Fruit fly (Drosophila melanogaster) whole organism, embryonic: ENCODE measurements around the gene Surf1.

ENCODE experiments used
- Asciz ChIP-seq: fragments of 200-800 bp; sonication (Bioruptor generic); optimal IDR thresholded peaks from 2 replicates; lab custom pipeline; 2017; ENCODE audit warnings: missing biosample characterization, mild to moderate bottlenecking, missing genetic modification characterization, missing genetic modification reagents
- CG10147 ChIP-seq: fragments of 200-800 bp; sonication (Bioruptor generic); optimal IDR thresholded peaks from 2 replicates; lab custom pipeline; 2019; ENCODE audit warnings: missing biosample characterization, mild to moderate bottlenecking, missing genetic modification characterization, moderate library complexity
- CG10209 ChIP-seq: fragments of 200-800 bp; sonication (Bioruptor generic); optimal IDR thresholded peaks from 3 replicates; lab custom pipeline; 2017; ENCODE audit warnings: missing biosample characterization, mild to moderate bottlenecking, missing genetic modification characterization, missing genetic modification reagents
- CG11093 ChIP-seq: fragments of 200-800 bp; sonication (Bioruptor generic); IDR thresholded peaks from 3 replicates; pipeline ENCODE4 v1.3.6; 2022; ENCODE audit warnings: missing biosample characterization, missing genetic modification characterization
- CG12236 ChIP-seq: fragments of 200-800 bp; sonication (Bioruptor generic); optimal IDR thresholded peaks from 2 replicates; lab custom pipeline; 2016; ENCODE audit warnings: missing biosample characterization, missing genetic modification characterization
- CG12391 ChIP-seq: fragments of 200-800 bp; sonication (Bioruptor generic); optimal IDR thresholded peaks from 3 replicates; lab custom pipeline; 2018; ENCODE audit warnings: missing biosample characterization, mild to moderate bottlenecking, missing genetic modification characterization, moderate library complexity
- CG14014 ChIP-seq: fragments of 200-800 bp; sonication (Bioruptor generic); IDR thresholded peaks from 2 replicates; pipeline ENCODE4 v1.3.6; 2022; ENCODE audit warnings: missing biosample characterization, missing genetic modification characterization
- CG14667 ChIP-seq: fragments of 200-800 bp; sonication (Bioruptor generic); IDR thresholded peaks from 2 replicates; pipeline ENCODE4 v1.3.6; 2022; ENCODE audit warnings: missing biosample characterization, missing genetic modification characterization
- CG15269 ChIP-seq: fragments of 200-800 bp; sonication (Bioruptor generic); optimal IDR thresholded peaks from 2 replicates; lab custom pipeline; 2018; ENCODE audit warnings: missing biosample characterization, mild to moderate bottlenecking, missing genetic modification characterization, moderate library complexity
- CG1529 ChIP-seq: fragments of 200-800 bp; sonication (Bioruptor generic); optimal IDR thresholded peaks from 3 replicates; lab custom pipeline; 2018; ENCODE audit warnings: missing biosample characterization, missing genetic modification characterization
- CG15514 ChIP-seq: fragments of 200-800 bp; sonication (Bioruptor generic); optimal IDR thresholded peaks from 3 replicates; lab custom pipeline; 2017; ENCODE audit warnings: missing biosample characterization, missing genetic modification characterization, mild to moderate bottlenecking, moderate library complexity, missing genetic modification reagents
- CG16815 ChIP-seq: fragments of 200-800 bp; sonication (Bioruptor generic); optimal IDR thresholded peaks from 3 replicates; lab custom pipeline; 2017; ENCODE audit warnings: missing biosample characterization, mild to moderate bottlenecking, missing genetic modification characterization
- CG17186 ChIP-seq: fragments of 200-800 bp; sonication (Bioruptor generic); optimal IDR thresholded peaks from 3 replicates; lab custom pipeline; 2017; ENCODE audit warnings: missing biosample characterization, missing genetic modification reagents, missing genetic modification characterization
- CG17328 ChIP-seq: fragments of 200-800 bp; sonication (Bioruptor generic); IDR thresholded peaks from 2 replicates; pipeline ENCODE4 v1.3.6; 2022; ENCODE audit warnings: missing biosample characterization, missing genetic modification characterization
- CG18011 ChIP-seq: fragments of 200-800 bp; sonication (Bioruptor generic); optimal IDR thresholded peaks from 2 replicates; lab custom pipeline; 2017; ENCODE audit warnings: missing biosample characterization, missing genetic modification characterization, mild to moderate bottlenecking, moderate library complexity, missing genotype
- CG2678 ChIP-seq: fragments of 200-800 bp; sonication (Bioruptor generic); optimal IDR thresholded peaks from 3 replicates; lab custom pipeline; 2019; ENCODE audit warnings: missing biosample characterization, mild to moderate bottlenecking, missing genetic modification characterization, moderate library complexity
- CG2875 ChIP-seq: fragments of 200-800 bp; sonication (Bioruptor generic); optimal IDR thresholded peaks from 2 replicates; lab custom pipeline; 2017; ENCODE audit warnings: missing biosample characterization, mild to moderate bottlenecking, missing genetic modification characterization, missing genetic modification reagents
- CG4424 ChIP-seq: fragments of 200-800 bp; sonication (Bioruptor generic); optimal IDR thresholded peaks from 3 replicates; lab custom pipeline; 2016; ENCODE audit warnings: missing biosample characterization, missing genetic modification characterization
- CG4707 ChIP-seq: fragments of 200-800 bp; sonication (Bioruptor generic); optimal IDR thresholded peaks from 2 replicates; lab custom pipeline; 2018; ENCODE audit warnings: missing biosample characterization, mild to moderate bottlenecking, missing genetic modification characterization, moderate library complexity
- CG6654 ChIP-seq: fragments of 200-800 bp; sonication (Bioruptor generic); optimal IDR thresholded peaks from 2 replicates; lab custom pipeline; 2017; ENCODE audit warnings: missing biosample characterization, mild to moderate bottlenecking, missing genetic modification characterization
- CG7357 ChIP-seq: fragments of 200-800 bp; sonication (Bioruptor generic); IDR thresholded peaks from 3 replicates; pipeline ENCODE4 v1.3.6; 2022; ENCODE audit warnings: missing biosample characterization, missing genetic modification characterization
- CG7839 ChIP-seq: fragments of 200-800 bp; sonication (Bioruptor generic); optimal IDR thresholded peaks from 3 replicates; lab custom pipeline; 2018; ENCODE audit warnings: missing biosample characterization, mild to moderate bottlenecking, missing genetic modification characterization, moderate library complexity
- CG8089 ChIP-seq: fragments of 200-800 bp; sonication (Bioruptor generic); optimal IDR thresholded peaks from 3 replicates; lab custom pipeline; 2016; ENCODE audit warnings: missing biosample characterization, missing genetic modification characterization
- Dip3 ChIP-seq: fragments of 200-800 bp; sonication (Bioruptor generic); optimal IDR thresholded peaks from 3 replicates; lab custom pipeline; 2016; ENCODE audit warnings: missing biosample characterization, missing genetic modification characterization
- Doc3 ChIP-seq: fragments of 200-800 bp; sonication (Bioruptor generic); IDR thresholded peaks from 3 replicates; pipeline ENCODE4 v1.3.6; 2022; ENCODE audit warnings: missing biosample characterization, missing genetic modification characterization; ENCODE audit not compliant: partially characterized antibody
- Gsc ChIP-seq: fragments of 200-800 bp; sonication (Bioruptor generic); IDR thresholded peaks from 2 replicates; pipeline ENCODE4 v1.3.6; 2022; ENCODE audit warnings: missing biosample characterization, missing genetic modification characterization
- HLH4C ChIP-seq: fragments of 200-800 bp; sonication (Bioruptor generic); IDR thresholded peaks from 3 replicates; pipeline ENCODE4 v1.3.6; 2022; ENCODE audit warnings: missing biosample characterization, missing genetic modification characterization; ENCODE audit not compliant: partially characterized antibody
- Hmx ChIP-seq: fragments of 200-800 bp; sonication (Bioruptor generic); optimal IDR thresholded peaks from 2 replicates; lab custom pipeline; 2016; ENCODE audit warnings: missing biosample characterization, missing genetic modification characterization
- Kr ChIP-seq: fragments of 200-800 bp; sonication (Bioruptor generic); optimal IDR thresholded peaks from 2 replicates; lab custom pipeline; 2017; ENCODE audit warnings: missing biosample characterization, mild to moderate bottlenecking, missing genetic modification characterization
- Rfx ChIP-seq: fragments of 200-800 bp; sonication (Bioruptor generic); IDR thresholded peaks from 2 replicates; pipeline ENCODE4 v1.3.6; 2022; ENCODE audit warnings: missing biosample characterization, missing genetic modification characterization
- Ssrp ChIP-seq: fragments of 200-800 bp; sonication (Bioruptor generic); optimal IDR thresholded peaks from 2 replicates; lab custom pipeline; 2018; ENCODE audit warnings: missing biosample characterization, mild to moderate bottlenecking, missing genetic modification characterization, moderate library complexity
- ab ChIP-seq: fragments of 200-800 bp; sonication (Bioruptor generic); optimal IDR thresholded peaks from 2 replicates; lab custom pipeline; 2016; ENCODE audit warnings: missing biosample characterization, missing genetic modification characterization
- corto ChIP-seq: fragments of 200-800 bp; sonication (Bioruptor generic); optimal IDR thresholded peaks from 2 replicates; lab custom pipeline; 2016; ENCODE audit warnings: missing biosample characterization, mild to moderate bottlenecking, missing genetic modification characterization, moderate library complexity
- croc ChIP-seq: fragments of 200-800 bp; sonication (Bioruptor generic); conservative IDR thresholded peaks from 3 replicates; pipeline ENCODE4 v1.3.6; 2022; ENCODE audit warnings: missing biosample characterization, missing genetic modification characterization
- crp ChIP-seq, 2 experiments: fragments of 200-800 bp; sonication (Bioruptor generic); optimal IDR thresholded peaks; 2 replicates in 1 of 2; 3 replicates in 1 of 2; lab custom pipeline; 2017; ENCODE audit warnings: missing biosample characterization in 2 of 2, missing genetic modification characterization in 2 of 2, mild to moderate bottlenecking in 1 of 2, moderate library complexity in 1 of 2
- dysf ChIP-seq: fragments of 200-800 bp; sonication (Bioruptor generic); IDR thresholded peaks from 3 replicates; pipeline ENCODE4 v1.3.6; 2022; ENCODE audit warnings: missing biosample characterization, missing genetic modification characterization
- ems ChIP-seq: fragments of 200-800 bp; sonication (Bioruptor generic); optimal IDR thresholded peaks from 3 replicates; lab custom pipeline; 2016; ENCODE audit warnings: missing biosample characterization, missing genetic modification characterization
- esg ChIP-seq: fragments of 200-800 bp; sonication (Bioruptor generic); conservative IDR thresholded peaks from 2 replicates; pipeline ENCODE4 v1.3.6; 2022; ENCODE audit warnings: missing biosample characterization, missing genetic modification characterization
- gfzf ChIP-seq: fragments of 200-800 bp; sonication (Bioruptor generic); optimal IDR thresholded peaks from 2 replicates; lab custom pipeline; 2016; ENCODE audit warnings: missing biosample characterization, mild to moderate bottlenecking, missing genetic modification characterization, moderate library complexity
- gt ChIP-seq: fragments of 200-800 bp; sonication (Bioruptor generic); IDR thresholded peaks from 2 replicates; pipeline ENCODE4 v1.3.6; 2022; ENCODE audit warnings: missing biosample characterization, missing genetic modification characterization
- hth ChIP-seq: fragments of >200 bp; optimal IDR thresholded peaks from 2 replicates; lab custom pipeline; 2017; ENCODE audit warnings: inconsistent platforms
- jumu ChIP-seq: fragments of 200-800 bp; sonication (Bioruptor generic); optimal IDR thresholded peaks from 3 replicates; lab custom pipeline; 2016; ENCODE audit warnings: missing biosample characterization, missing genetic modification characterization
- mirr ChIP-seq: fragments of 200-800 bp; sonication (Bioruptor generic); optimal IDR thresholded peaks from 3 replicates; lab custom pipeline; 2018; ENCODE audit warnings: missing biosample characterization, mild to moderate bottlenecking, missing genetic modification characterization
- nau ChIP-seq: fragments of 200-800 bp; sonication (Bioruptor generic); optimal IDR thresholded peaks from 3 replicates; lab custom pipeline; 2017; ENCODE audit warnings: missing biosample characterization, mild to moderate bottlenecking, missing genetic modification characterization, missing genetic modification reagents
- otp ChIP-seq: fragments of 200-800 bp; sonication (Bioruptor generic); IDR thresholded peaks from 3 replicates; pipeline ENCODE4, ENCODE4 v1.3.6; 2022; ENCODE audit warnings: missing biosample characterization, missing genetic modification characterization
- ranshi ChIP-seq: fragments of 200-800 bp; sonication (Bioruptor generic); IDR thresholded peaks from 2 replicates; pipeline ENCODE4 v1.3.6; 2022; ENCODE audit warnings: missing biosample characterization, missing genetic modification characterization
- sna ChIP-seq: fragments of 200-800 bp; sonication (Bioruptor generic); IDR thresholded peaks from 2 replicates; pipeline ENCODE4 v1.3.6; 2022; ENCODE audit warnings: missing biosample characterization, missing genetic modification characterization; ENCODE audit not compliant: partially characterized antibody
- sug ChIP-seq: fragments of 200-800 bp; optimal IDR thresholded peaks from 2 replicates; lab custom pipeline; 2019; ENCODE audit warnings: missing biosample characterization, mild to moderate bottlenecking, missing genetic modification characterization, moderate library complexity
- toy ChIP-seq: fragments of 200-800 bp; sonication (Bioruptor generic); IDR thresholded peaks from 2 replicates; pipeline ENCODE4 v1.3.6; 2022; ENCODE audit warnings: missing biosample characterization, missing genetic modification characterization
- usp ChIP-seq: fragments of >200 bp; optimal IDR thresholded peaks from 2 replicates; lab custom pipeline; 2017; ENCODE audit warnings: missing biosample characterization, missing genetic modification characterization
- vfl ChIP-seq: fragments of 200-800 bp; sonication (Bioruptor generic); optimal IDR thresholded peaks from 2 replicates; lab custom pipeline; 2016; ENCODE audit warnings: missing biosample characterization, missing genetic modification characterization
- wek ChIP-seq: fragments of 200-800 bp; sonication (Bioruptor generic); optimal IDR thresholded peaks from 3 replicates; lab custom pipeline; 2018; ENCODE audit warnings: missing biosample characterization, mild to moderate bottlenecking, missing genetic modification characterization, moderate library complexity

The Surf1 gene

DNA sequence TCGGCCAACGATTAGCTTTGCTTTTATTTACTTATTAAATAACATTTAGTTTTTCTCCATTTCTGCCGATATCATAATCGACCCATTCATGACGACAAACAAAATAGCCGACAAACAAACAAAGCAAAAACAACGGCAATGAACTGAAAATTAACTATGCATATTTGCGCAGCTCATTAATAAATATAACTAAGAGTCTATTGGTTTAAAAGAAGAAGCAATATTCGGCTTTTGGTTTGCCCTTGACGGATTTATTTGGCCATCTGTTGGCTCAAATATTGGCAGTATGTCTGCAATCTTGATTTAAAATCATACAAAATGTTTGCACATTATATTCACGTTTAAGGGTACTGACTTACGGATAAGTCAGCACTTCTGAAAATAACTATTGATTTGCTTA lies 41.8 kb downstream of the Surf1 start (continued):
- TF ChIP-seq CG11093 (GFP tag; lab: Robert Waterston, UW) = no peak
- TF ChIP-seq sna (GFP tag; lab: Robert Waterston, UW) = no peak
- no peak for TF ChIP-seq mirr (GFP tag; lab: Kevin White, UChicago)
- no peak for TF ChIP-seq CG4424 (GFP tag; lab: Kevin White, UChicago)
- TF ChIP-seq Rfx = no peak
- no peak for TF ChIP-seq otp (GFP tag; lab: Robert Waterston, UW)
- TF ChIP-seq CG10147 (GFP tag; lab: Kevin White, UChicago) = no peak
- TF ChIP-seq croc = no peak
- TF ChIP-seq CG15269 = peak; percentile 24
- no peak for TF ChIP-seq gt (GFP tag; lab: Robert Waterston, UW)
- TF ChIP-seq ranshi = no peak
- TF ChIP-seq CG14667 (GFP tag; lab: Robert Waterston, UW) = no peak
- no peak for TF ChIP-seq CG17186 (GFP tag; lab: Kevin White, UChicago)
- peak; percentile 17 for TF ChIP-seq wek (GFP tag; lab: Kevin White, UChicago)
- peak; percentile 45 for TF ChIP-seq CG2678 (tag; lab: Kevin White, UChicago)
- TF ChIP-seq Kr (GFP tag; lab: Kevin White, UChicago) = no peak
- no peak for TF ChIP-seq toy
- no peak for TF ChIP-seq CG7839 (tag; lab: Kevin White, UChicago)
- no peak for TF ChIP-seq vfl (GFP tag; lab: Kevin White, UChicago)
- TF ChIP-seq nau (GFP tag; lab: Kevin White, UChicago) = no peak
- no peak for TF ChIP-seq CG18011 (GFP tag; lab: Kevin White, UChicago)
- no peak for TF ChIP-seq jumu (GFP tag; lab: Kevin White, UChicago)
- no peak for TF ChIP-seq gfzf (GFP tag; lab: Kevin White, UChicago)
- TF ChIP-seq CG14014 = no peak
- no peak for TF ChIP-seq dysf (GFP tag; lab: Robert Waterston, UW)
- TF ChIP-seq Dip3 = no peak
- TF ChIP-seq CG10209 = no peak
- no peak for TF ChIP-seq CG16815
- TF ChIP-seq CG7357 (GFP tag; lab: Robert Waterston, UW) = no peak
- no peak for TF ChIP-seq ab (GFP tag; lab: Kevin White, UChicago)
- TF ChIP-seq Ssrp (tag; lab: Kevin White, UChicago) = no peak
- TF ChIP-seq crp (GFP tag; optimal IDR thresholded peaks at IDR 0.05; lab: Kevin White, UChicago) = no peak
- no peak for TF ChIP-seq CG1529 (GFP tag; lab: Kevin White, UChicago)
- TF ChIP-seq Gsc = no peak
- TF ChIP-seq CG12236 = no peak
- TF ChIP-seq CG6654 (GFP tag; lab: Kevin White, UChicago) = no peak
- peak; percentile 20 for TF ChIP-seq Asciz
- TF ChIP-seq Doc3 = no peak
- TF ChIP-seq CG15514 = no peak
- TF ChIP-seq esg (GFP tag; lab: Robert Waterston, UW) = no peak
- TF ChIP-seq HLH4C (GFP tag; lab: Robert Waterston, UW) = no peak
- no peak for TF ChIP-seq ems
- no peak for TF ChIP-seq hth (lab: Kevin White, UChicago)
- TF ChIP-seq CG12391 (tag; lab: Kevin White, UChicago) = no peak
- TF ChIP-seq CG17328 (GFP tag; lab: Robert Waterston, UW) = no peak
- TF ChIP-seq Hmx (GFP tag; lab: Kevin White, UChicago) = no peak
- no peak for TF ChIP-seq CG4707 (GFP tag; lab: Kevin White, UChicago)
- no peak for TF ChIP-seq corto
- no peak for TF ChIP-seq CG2875 (GFP tag; lab: Kevin White, UChicago)
- TF ChIP-seq CG8089 (GFP tag; lab: Kevin White, UChicago) = no peak
- TF ChIP-seq usp = no peak
- TF ChIP-seq sug = no peak
